Worm (Caenorhabditis elegans) whole organism, young adult: Measurements from ENCODE around the gene C18E9.9.

ENCODE experiments used
- B0019.2 ChIP-seq: fragments of 200-800 bp; sonication (Bioruptor generic); conservative IDR thresholded peaks from 2 replicates; pipeline ENCODE4 v1.3.6; 2022; ENCODE audit warnings: missing genetic modification reagents, missing genetic modification characterization, missing compliant biosample characterization
- B0035.1 ChIP-seq: sonication (generic microtip); optimal IDR thresholded peaks from 2 replicates; lab custom pipeline; 2016; ENCODE audit warnings: missing genetic modification characterization, mild to moderate bottlenecking, missing compliant biosample characterization, missing genotype, missing genetic modification reagents
- B0336.3 ChIP-seq: fragments of 200-800 bp; sonication (Bioruptor generic); IDR thresholded peaks from 2 replicates; pipeline ENCODE4 v1.3.6; 2022; ENCODE audit warnings: missing genetic modification characterization, missing compliant biosample characterization
- D2030.7 ChIP-seq: fragments of 200-800 bp; sonication (Bioruptor generic); IDR thresholded peaks from 2 replicates; pipeline ENCODE4 v1.3.6; 2022; ENCODE audit warnings: missing genetic modification reagents, missing genetic modification characterization, missing compliant biosample characterization
- F23B12.7 ChIP-seq: sonication (generic microtip); optimal IDR thresholded peaks from 2 replicates; lab custom pipeline; 2017; ENCODE audit warnings: missing genetic modification characterization, mild to moderate bottlenecking, missing compliant biosample characterization, antibody characterized with exemption, moderate library complexity; ENCODE audit not compliant: insufficient read depth
- F49E8.2 ChIP-seq: sonication (generic microtip); optimal IDR thresholded peaks from 3 replicates; lab custom pipeline; 2017; ENCODE audit warnings: missing genetic modification characterization, mild to moderate bottlenecking, missing compliant biosample characterization, antibody characterized with exemption, moderate library complexity; ENCODE audit not compliant: insufficient read depth
- F55B11.4 ChIP-seq: sonication (generic microtip); optimal IDR thresholded peaks from 2 replicates; lab custom pipeline; 2016; ENCODE audit warnings: missing compliant biosample characterization, missing genetic modification characterization, borderline replicate concordance; ENCODE audit not compliant: insufficient read depth
- K12H6.12 ChIP-seq: fragments of 200-800 bp; sonication (Bioruptor generic); optimal IDR thresholded peaks from 2 replicates; lab custom pipeline; 2018; ENCODE audit warnings: mild to moderate bottlenecking, missing genetic modification characterization, missing compliant biosample characterization
- T07F8.4 ChIP-seq: sonication (generic microtip); optimal IDR thresholded peaks from 2 replicates; lab custom pipeline; 2016; ENCODE audit warnings: mild to moderate bottlenecking, missing genetic modification characterization, moderate library complexity, missing compliant biosample characterization
- Y53G8AR.9 ChIP-seq: fragments of 200-800 bp; sonication (Bioruptor generic); conservative IDR thresholded peaks from 2 replicates; pipeline ENCODE4 v1.3.6; 2022; ENCODE audit warnings: missing genetic modification reagents, missing genetic modification characterization, missing compliant biosample characterization
- Y67H2A.10 ChIP-seq: fragments of 200-800 bp; sonication (Bioruptor generic); conservative IDR thresholded peaks from 2 replicates; pipeline ENCODE4 v1.3.6; 2022; ENCODE audit warnings: missing genetic modification reagents, missing genetic modification characterization, missing compliant biosample characterization
- akir-1 ChIP-seq: fragments of 200-800 bp; sonication (Bioruptor generic); optimal IDR thresholded peaks from 2 replicates; lab custom pipeline; 2018; ENCODE audit warnings: mild to moderate bottlenecking, missing genetic modification characterization, moderate library complexity, missing compliant biosample characterization
- attf-5 ChIP-seq: fragments of 200-800 bp; sonication (Bioruptor generic); optimal IDR thresholded peaks from 2 replicates; lab custom pipeline; 2018; ENCODE audit warnings: mild to moderate bottlenecking, missing genetic modification characterization, missing compliant biosample characterization
- bed-1 ChIP-seq: fragments of 200-800 bp; sonication (Bioruptor generic); IDR thresholded peaks from 2 replicates; pipeline ENCODE4 v1.3.6; 2022; ENCODE audit warnings: missing genetic modification reagents, missing genetic modification characterization, missing compliant biosample characterization
- ccch-3 ChIP-seq: fragments of 200-800 bp; sonication (Bioruptor generic); optimal IDR thresholded peaks from 2 replicates; lab custom pipeline; 2018; ENCODE audit warnings: mild to moderate bottlenecking, missing genetic modification characterization, missing compliant biosample characterization
- ceh-27 ChIP-seq: fragments of 200-800 bp; sonication (Bioruptor generic); optimal IDR thresholded peaks from 2 replicates; lab custom pipeline; 2018; ENCODE audit warnings: mild to moderate bottlenecking, missing genetic modification characterization, moderate library complexity, missing compliant biosample characterization
- ceh-58 ChIP-seq: fragments of 200-800 bp; sonication (Bioruptor generic); IDR thresholded peaks from 2 replicates; pipeline ENCODE4 v1.3.6; 2022; ENCODE audit warnings: missing genetic modification characterization, missing compliant biosample characterization
- ceh-91 ChIP-seq: fragments of 200-800 bp; sonication (Bioruptor generic); IDR thresholded peaks from 2 replicates; pipeline ENCODE4 v1.3.6; 2022; ENCODE audit warnings: missing genetic modification reagents, missing genetic modification characterization, missing compliant biosample characterization
- die-1 ChIP-seq: sonication (generic microtip); optimal IDR thresholded peaks from 2 replicates; lab custom pipeline; 2016; ENCODE audit warnings: missing genotype, mild to moderate bottlenecking, missing genetic modification characterization, missing compliant biosample characterization
- efl-1 ChIP-seq: fragments of 150-350 bp; optimal IDR thresholded peaks from 2 replicates; lab custom pipeline; 2014; ENCODE audit warnings: missing biosample characterization, missing genetic modification reagents, missing genetic modification characterization
- egrh-3 ChIP-seq: fragments of 200-800 bp; sonication (Bioruptor generic); IDR thresholded peaks from 2 replicates; pipeline ENCODE4 v1.3.6; 2022; ENCODE audit warnings: missing genetic modification reagents, missing genetic modification characterization, missing compliant biosample characterization
- gei-17 ChIP-seq: fragments of 200-800 bp; sonication (Bioruptor generic); optimal IDR thresholded peaks from 2 replicates; lab custom pipeline; 2018; ENCODE audit warnings: mild to moderate bottlenecking, missing genetic modification characterization, missing compliant biosample characterization
- him-1 ChIP-seq: sonication (generic microtip); optimal IDR thresholded peaks from 2 replicates; lab custom pipeline; 2016; ENCODE audit warnings: missing genotype, missing genetic modification reagents, missing genetic modification characterization, missing compliant biosample characterization
- hsf-1 ChIP-seq: fragments of 200-800 bp; sonication (Bioruptor generic); IDR thresholded peaks from 2 replicates; pipeline ENCODE4 v1.3.6; 2022; ENCODE audit warnings: missing genetic modification reagents, missing genetic modification characterization, missing compliant biosample characterization
- lin-35 ChIP-seq, 3 experiments: fragments of 150-350 bp in 2 of 3; sonication (generic microtip) in 1 of 3; optimal IDR thresholded peaks; 2 replicates each; lab custom pipeline; 2014 to 2018; ENCODE audit warnings: missing biosample characterization in 3 of 3, missing genetic modification characterization in 3 of 3, missing genetic modification reagents in 3 of 3
- lin-40 ChIP-seq: sonication (generic microtip); optimal IDR thresholded peaks from 2 replicates; lab custom pipeline; 2016; ENCODE audit warnings: missing genetic modification characterization, mild to moderate bottlenecking, missing compliant biosample characterization, missing genotype, missing genetic modification reagents
- lsy-27 ChIP-seq: sonication (generic microtip); optimal IDR thresholded peaks from 2 replicates; lab custom pipeline; 2017; ENCODE audit warnings: missing genetic modification characterization, mild to moderate bottlenecking, missing compliant biosample characterization, antibody characterized with exemption, missing genotype, borderline replicate concordance; ENCODE audit not compliant: insufficient read depth
- madf-10 ChIP-seq: sonication (generic microtip); optimal IDR thresholded peaks from 2 replicates; lab custom pipeline; 2016; ENCODE audit warnings: mild to moderate bottlenecking, missing genetic modification characterization, missing compliant biosample characterization
- madf-3 ChIP-seq: fragments of 200-800 bp; sonication (Bioruptor generic); IDR thresholded peaks from 2 replicates; pipeline ENCODE4 v1.3.6; 2022; ENCODE audit warnings: missing genetic modification reagents, missing genetic modification characterization, missing compliant biosample characterization
- madf-6 ChIP-seq: fragments of 200-800 bp; sonication (Bioruptor generic); IDR thresholded peaks from 2 replicates; pipeline ENCODE4 v1.3.6; 2022; ENCODE audit warnings: missing genetic modification reagents, missing genetic modification characterization, missing compliant biosample characterization
- madf-8 ChIP-seq: fragments of 200-800 bp; sonication (Bioruptor generic); conservative IDR thresholded peaks from 2 replicates; pipeline ENCODE4 v1.3.6; 2022; ENCODE audit warnings: missing genetic modification reagents, missing genetic modification characterization, missing compliant biosample characterization
- mxl-1 ChIP-seq: sonication (generic microtip); optimal IDR thresholded peaks from 2 replicates; lab custom pipeline; 2016; ENCODE audit warnings: missing genetic modification characterization, missing compliant biosample characterization
- nfya-2 ChIP-seq: fragments of 200-800 bp; sonication (Bioruptor generic); IDR thresholded peaks from 2 replicates; pipeline ENCODE4 v1.3.6; 2022; ENCODE audit warnings: missing genetic modification reagents, missing genetic modification characterization, missing compliant biosample characterization
- nhr-27 ChIP-seq: fragments of 200-800 bp; sonication (Bioruptor generic); optimal IDR thresholded peaks from 2 replicates; lab custom pipeline; 2018; ENCODE audit warnings: mild to moderate bottlenecking, missing genetic modification characterization, moderate library complexity, missing compliant biosample characterization
- rpc-1 ChIP-seq, 2 experiments: fragments of 150-350 bp in 1 of 2; sonication (generic microtip) in 1 of 2; optimal IDR thresholded peaks; 2 replicates each; lab custom pipeline; 2014 to 2018; ENCODE audit warnings: missing biosample characterization in 1 of 2, missing genetic modification characterization in 1 of 2, missing genetic modification reagents in 1 of 2, missing genotype in 1 of 2
- sdz-38 ChIP-seq: sonication (generic microtip); optimal IDR thresholded peaks from 2 replicates; lab custom pipeline; 2016; ENCODE audit warnings: missing genotype, missing genetic modification characterization, missing compliant biosample characterization
- sea-2 ChIP-seq: fragments of 200-800 bp; sonication (Bioruptor generic); IDR thresholded peaks from 2 replicates; pipeline ENCODE4 v1.3.6; 2022; ENCODE audit warnings: missing genetic modification characterization, missing compliant biosample characterization
- snpc-4 ChIP-seq, 5 experiments: fragments of 150-350 bp in 1 of 5; sonication (generic microtip) in 4 of 5; optimal IDR thresholded peaks; 2 replicates each; lab custom pipeline; 2014 to 2018; ENCODE audit warnings: missing genetic modification characterization in 5 of 5, missing biosample characterization in 3 of 5, antibody characterized with exemption in 2 of 5, mild to moderate bottlenecking in 2 of 5, missing compliant biosample characterization in 2 of 5, missing genotype in 2 of 5, moderate library complexity in 2 of 5, missing genetic modification reagents in 1 of 5
- sptf-2 ChIP-seq: fragments of 200-800 bp; sonication (Bioruptor generic); optimal IDR thresholded peaks from 2 replicates; lab custom pipeline; 2018; ENCODE audit warnings: mild to moderate bottlenecking, missing genetic modification characterization, missing compliant biosample characterization
- unc-62 ChIP-seq: fragments of 150-350 bp; optimal IDR thresholded peaks from 2 replicates; lab custom pipeline; 2014; ENCODE audit warnings: missing biosample characterization, missing genetic modification reagents, missing genetic modification characterization
- zfh-2 ChIP-seq: fragments of 200-800 bp; sonication (Bioruptor generic); conservative IDR thresholded peaks from 2 replicates; pipeline ENCODE4 v1.3.6; 2022; ENCODE audit warnings: missing genetic modification reagents, missing genetic modification characterization, missing compliant biosample characterization
- ztf-22 ChIP-seq: fragments of 200-800 bp; sonication (Bioruptor generic); optimal IDR thresholded peaks from 2 replicates; lab custom pipeline; 2018; ENCODE audit warnings: mild to moderate bottlenecking, missing genetic modification characterization, moderate library complexity, missing compliant biosample characterization
- ztf-25 ChIP-seq: fragments of 200-800 bp; sonication (Bioruptor generic); IDR thresholded peaks from 2 replicates; pipeline ENCODE4 v1.3.6; 2022; ENCODE audit warnings: missing genetic modification reagents, missing genetic modification characterization, missing compliant biosample characterization
- ztf-28 ChIP-seq: fragments of 200-800 bp; sonication (Bioruptor generic); IDR thresholded peaks from 2 replicates; pipeline ENCODE4 v1.3.6; 2022; ENCODE audit warnings: missing genetic modification reagents, missing genetic modification characterization, missing compliant biosample characterization

Gene C18E9.9

ce11 chrII:8959081-8959480 lies 30.3 kb downstream of the C18E9.9 start:
- TF ChIP-seq madf-3 (GFP tag; lab: Robert Waterston, UW): 0 out of 2 replicates have a peak, but pooled peaks have one; percentile 33
- TF ChIP-seq egrh-3 (GFP tag; lab: Robert Waterston, UW): no peak
- TF ChIP-seq, all 124 proteins: peak for 1

DNA sequence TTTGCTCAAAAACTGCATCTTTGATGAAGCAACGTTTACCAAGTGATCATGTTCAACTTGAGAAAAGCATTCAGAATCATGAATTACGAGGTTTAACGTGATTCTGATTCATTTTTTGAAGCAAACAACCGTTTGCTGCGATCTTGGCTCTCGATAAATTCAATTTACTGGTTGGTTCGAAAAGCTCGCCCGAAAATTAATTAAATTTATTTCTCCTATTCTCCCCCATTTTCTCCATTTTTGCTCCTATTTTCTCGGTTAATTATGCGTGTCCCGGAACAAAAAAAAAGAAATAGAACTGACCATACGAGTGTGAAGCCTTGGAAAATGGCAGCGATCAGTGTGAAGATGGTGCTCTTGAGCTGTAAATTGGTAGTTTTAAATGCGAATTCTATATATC lies 32.4 kb downstream of the C18E9.9 start:
- no peak for TF ChIP-seq F49E8.2 (tag; lab: Kevin White, UChicago)
- no peak for TF ChIP-seq efl-1
- TF ChIP-seq him-1 (tag; lab: Kevin White, UChicago): no peak
- no peak for TF ChIP-seq B0336.3
- no peak for TF ChIP-seq D2030.7 (GFP tag; lab: Robert Waterston, UW)
- TF ChIP-seq lsy-27: no peak
- TF ChIP-seq F23B12.7 (tag; lab: Kevin White, UChicago): no peak
- no peak for TF ChIP-seq Y53G8AR.9 (GFP tag; lab: Robert Waterston, UW)
- no peak for TF ChIP-seq hsf-1 (GFP tag; lab: Robert Waterston, UW)
- no peak for TF ChIP-seq ztf-25
- no peak for TF ChIP-seq ztf-28 (GFP tag; lab: Robert Waterston, UW)
- TF ChIP-seq attf-5 (GFP tag; lab: Kevin White, UChicago): no peak
- TF ChIP-seq snpc-4 (GFP tag; optimal IDR thresholded peaks at IDR 0.05; lab: Kevin White, UChicago): no peak
- no peak for TF ChIP-seq snpc-4 (tag; optimal IDR thresholded peaks at IDR 0.05; lab: Kevin White, UChicago)
- no peak for TF ChIP-seq madf-10 (tag; lab: Kevin White, UChicago)
- TF ChIP-seq ceh-27 (GFP tag; lab: Kevin White, UChicago): no peak
- TF ChIP-seq rpc-1 (optimal IDR thresholded peaks at IDR 0.05; lab: Kevin White, UChicago): no peak
- TF ChIP-seq rpc-1 (tag; optimal IDR thresholded peaks at IDR 0.05; lab: Kevin White, UChicago): no peak
- no peak for TF ChIP-seq nhr-27
- no peak for TF ChIP-seq gei-17 (GFP tag; lab: Kevin White, UChicago)
- TF ChIP-seq akir-1 (GFP tag; lab: Kevin White, UChicago): no peak
- TF ChIP-seq, all 124 proteins: peak for 0

DNA sequence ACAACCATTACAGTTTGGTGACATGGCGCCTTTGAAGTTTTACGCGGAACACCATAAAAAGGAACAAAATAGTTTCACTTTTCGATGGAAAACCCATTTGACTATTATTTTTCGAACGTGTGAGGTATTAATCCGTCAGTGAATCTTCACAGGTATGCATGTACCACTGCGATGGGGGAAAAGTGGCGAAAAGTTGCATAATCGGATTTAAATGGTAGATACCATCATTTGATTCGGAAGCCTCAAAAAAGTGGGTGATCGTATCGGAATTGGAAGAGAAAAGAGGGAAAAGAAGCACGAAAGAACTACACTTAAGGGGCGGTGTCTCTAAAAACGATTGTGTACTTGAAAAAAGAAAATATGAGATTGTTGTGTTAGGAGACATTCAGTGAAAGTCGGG lies 35.6 kb downstream of the C18E9.9 start:
- TF ChIP-seq zfh-2 (no peak), bed-1 (GFP tag; lab: Robert Waterston, UW) (no peak), ccch-3 (GFP tag; lab: Kevin White, UChicago) (no peak), ztf-22 (GFP tag; lab: Kevin White, UChicago) (no peak), lin-40 (no peak), nfya-2 (no peak), Y67H2A.10 (GFP tag; lab: Robert Waterston, UW) (no peak), B0035.1 (tag; lab: Kevin White, UChicago) (no peak), ceh-58 (GFP tag; lab: Robert Waterston, UW) (no peak), mxl-1 (tag; lab: Kevin White, UChicago) (no peak), T07F8.4 (no peak), unc-62 (GFP tag; lab: Kevin White, UChicago) (no peak), B0019.2 (GFP tag; lab: Robert Waterston, UW) (no peak)

DNA sequence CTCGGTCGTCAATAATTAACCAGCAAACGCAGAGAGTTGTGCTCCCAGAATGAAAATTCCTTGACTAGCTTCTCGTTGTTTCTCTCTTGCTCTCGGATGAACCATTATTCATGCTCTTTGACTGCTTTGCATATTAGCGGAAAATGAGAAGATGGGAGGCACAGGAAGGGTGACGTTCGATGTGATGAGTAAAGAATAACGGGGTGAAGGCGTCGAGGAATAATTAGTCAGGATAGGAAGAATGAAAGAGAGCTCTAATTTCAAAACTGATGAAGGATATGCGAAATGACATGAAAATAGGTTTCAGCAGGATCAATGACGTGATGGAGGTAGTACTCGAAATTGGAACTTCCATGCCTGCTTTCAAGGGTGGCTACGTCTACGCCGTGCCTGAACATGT lies 38.1 kb downstream of the C18E9.9 start:
- TF ChIP-seq F55B11.4 (tag; lab: Kevin White, UChicago) (no peak), sdz-38 (tag; lab: Kevin White, UChicago) (no peak), sptf-2 (no peak), ceh-91 (GFP tag; lab: Robert Waterston, UW) (no peak), ceh-58 (GFP tag; lab: Robert Waterston, UW) (no peak), K12H6.12 (no peak), madf-8 (GFP tag; lab: Robert Waterston, UW) (no peak), sea-2 (GFP tag; lab: Robert Waterston, UW) (no peak), D2030.7 (GFP tag; lab: Robert Waterston, UW) (no peak), die-1 (tag; lab: Kevin White, UChicago) (no peak), madf-6 (GFP tag; lab: Robert Waterston, UW) (no peak), lin-35 (GFP tag; optimal IDR thresholded peaks at IDR 0.05; lab: Kevin White, UChicago) (no peak)
